Fruit fly (Drosophila melanogaster) whole organism, embryonic: ENCODE measurements around the gene Eo.

Source experiments
- Asciz ChIP-seq: fragments of 200-800 bp; sonication (Bioruptor generic); optimal IDR thresholded peaks from 2 replicates; lab custom pipeline; 2017; ENCODE audit warnings: missing biosample characterization, mild to moderate bottlenecking, missing genetic modification characterization, missing genetic modification reagents
- Bdp1 ChIP-seq: fragments of 200-800 bp; sonication (Bioruptor generic); optimal IDR thresholded peaks from 3 replicates; lab custom pipeline; 2016; ENCODE audit warnings: missing biosample characterization, missing genetic modification characterization
- Blimp-1 ChIP-seq: fragments of 200-800 bp; sonication (Bioruptor generic); optimal IDR thresholded peaks from 3 replicates; lab custom pipeline; 2018; ENCODE audit warnings: missing biosample characterization, missing genetic modification characterization, mild to moderate bottlenecking, moderate library complexity, missing genetic modification reagents
- CG10543 ChIP-seq: fragments of 200-800 bp; sonication (Bioruptor generic); optimal IDR thresholded peaks from 3 replicates; lab custom pipeline; 2017; ENCODE audit warnings: missing biosample characterization, mild to moderate bottlenecking, missing genetic modification characterization, moderate library complexity
- CG10959 ChIP-seq: fragments of 200-800 bp; sonication (Bioruptor generic); IDR thresholded peaks from 2 replicates; pipeline ENCODE4 v1.3.6; 2022; ENCODE audit warnings: missing biosample characterization, missing genetic modification characterization
- CG11456 ChIP-seq: fragments of 200-800 bp; sonication (Bioruptor generic); IDR thresholded peaks from 3 replicates; pipeline ENCODE4 v1.3.6; 2022; ENCODE audit warnings: missing biosample characterization, missing genetic modification characterization
- CG11723 ChIP-seq: fragments of 200-800 bp; sonication (Bioruptor generic); optimal IDR thresholded peaks from 2 replicates; lab custom pipeline; 2017; ENCODE audit warnings: missing biosample characterization, mild to moderate bottlenecking, missing genetic modification characterization
- CG13424 ChIP-seq: fragments of 200-800 bp; sonication (Bioruptor generic); optimal IDR thresholded peaks from 2 replicates; lab custom pipeline; 2019; ENCODE audit warnings: missing biosample characterization, mild to moderate bottlenecking, missing genetic modification characterization, moderate library complexity
- CG18011 ChIP-seq: fragments of 200-800 bp; sonication (Bioruptor generic); optimal IDR thresholded peaks from 2 replicates; lab custom pipeline; 2017; ENCODE audit warnings: missing biosample characterization, missing genetic modification characterization, mild to moderate bottlenecking, moderate library complexity, missing genotype
- CG2116 ChIP-seq: fragments of 200-800 bp; sonication (Bioruptor generic); optimal IDR thresholded peaks from 3 replicates; lab custom pipeline; 2018; ENCODE audit warnings: missing biosample characterization, mild to moderate bottlenecking, missing genetic modification characterization
- CG2120 ChIP-seq: fragments of 200-800 bp; sonication (Bioruptor generic); optimal IDR thresholded peaks from 3 replicates; lab custom pipeline; 2016; ENCODE audit warnings: missing biosample characterization, missing genetic modification characterization
- CG30403 ChIP-seq: fragments of 200-800 bp; sonication (Bioruptor generic); optimal IDR thresholded peaks from 3 replicates; lab custom pipeline; 2016; ENCODE audit warnings: missing biosample characterization, missing genetic modification characterization
- CG3838 ChIP-seq: fragments of 200-800 bp; sonication (Bioruptor generic); optimal IDR thresholded peaks from 3 replicates; lab custom pipeline; 2016; ENCODE audit warnings: missing biosample characterization, missing genetic modification characterization
- CG4854 ChIP-seq: fragments of 200-800 bp; sonication (Bioruptor generic); optimal IDR thresholded peaks from 2 replicates; lab custom pipeline; 2016; ENCODE audit warnings: missing biosample characterization, missing genetic modification characterization, inconsistent platforms
- CG5180 ChIP-seq: fragments of 200-800 bp; sonication (Bioruptor generic); optimal IDR thresholded peaks from 3 replicates; lab custom pipeline; 2017; ENCODE audit warnings: missing biosample characterization, missing genetic modification characterization, mild to moderate bottlenecking, moderate library complexity, missing genetic modification reagents
- CG5245 ChIP-seq: fragments of 200-800 bp; sonication (Bioruptor generic); optimal IDR thresholded peaks from 3 replicates; lab custom pipeline; 2016; ENCODE audit warnings: missing biosample characterization, missing genetic modification characterization
- CG6175 ChIP-seq: fragments of 200-800 bp; sonication (Bioruptor generic); IDR thresholded peaks from 3 replicates; pipeline ENCODE4 v1.3.6; 2022; ENCODE audit warnings: missing biosample characterization, missing genetic modification characterization
- CG6254 ChIP-seq: fragments of 200-800 bp; sonication (Bioruptor generic); optimal IDR thresholded peaks from 3 replicates; lab custom pipeline; 2017; ENCODE audit warnings: mild to moderate bottlenecking, missing biosample characterization, missing genetic modification reagents, missing genetic modification characterization
- CG7271 ChIP-seq: fragments of 200-800 bp; sonication (Bioruptor generic); optimal IDR thresholded peaks from 2 replicates; lab custom pipeline; 2018; ENCODE audit warnings: missing biosample characterization, mild to moderate bottlenecking, missing genetic modification characterization, moderate library complexity
- CG9609 ChIP-seq: fragments of 200-800 bp; sonication (Bioruptor generic); optimal IDR thresholded peaks from 3 replicates; lab custom pipeline; 2016; ENCODE audit warnings: missing biosample characterization, missing genetic modification characterization
- CG9817 ChIP-seq: fragments of 200-800 bp; sonication (Bioruptor generic); optimal IDR thresholded peaks from 2 replicates; lab custom pipeline; 2018; ENCODE audit warnings: missing biosample characterization, mild to moderate bottlenecking, missing genetic modification characterization, moderate library complexity
- CkIIα-i1 ChIP-seq: fragments of 200-800 bp; sonication (Bioruptor generic); IDR thresholded peaks from 2 replicates; pipeline ENCODE4 v1.3.6; 2022; ENCODE audit warnings: missing biosample characterization, missing genetic modification characterization
- Dip2 ChIP-seq: fragments of 200-800 bp; sonication (Bioruptor generic); IDR thresholded peaks from 2 replicates; pipeline ENCODE4 v1.3.6; 2022; ENCODE audit warnings: missing biosample characterization, missing genetic modification characterization
- NfI ChIP-seq: fragments of 200-800 bp; sonication (Bioruptor generic); optimal IDR thresholded peaks from 3 replicates; lab custom pipeline; 2018; ENCODE audit warnings: missing biosample characterization, mild to moderate bottlenecking, missing genetic modification characterization, moderate library complexity
- Oli ChIP-seq: fragments of 200-800 bp; sonication (Bioruptor generic); optimal IDR thresholded peaks from 2 replicates; lab custom pipeline; 2018; ENCODE audit warnings: missing biosample characterization, mild to moderate bottlenecking, missing genetic modification characterization, moderate library complexity
- Optix ChIP-seq: fragments of 200-800 bp; sonication (Bioruptor generic); IDR thresholded peaks from 3 replicates; pipeline ENCODE4 v1.3.6; 2022; ENCODE audit warnings: missing biosample characterization, missing genetic modification characterization
- PHDP ChIP-seq: fragments of 200-800 bp; sonication (Bioruptor generic); optimal IDR thresholded peaks from 3 replicates; lab custom pipeline; 2018; ENCODE audit warnings: missing biosample characterization, mild to moderate bottlenecking, missing genetic modification characterization, moderate library complexity
- Sry-β ChIP-seq: fragments of 200-800 bp; sonication (Bioruptor generic); optimal IDR thresholded peaks from 2 replicates; lab custom pipeline; 2018; ENCODE audit warnings: missing biosample characterization, mild to moderate bottlenecking, missing genetic modification characterization, moderate library complexity
- al ChIP-seq: fragments of 200-800 bp; sonication (Bioruptor generic); IDR thresholded peaks from 2 replicates; pipeline ENCODE4 v1.3.6; 2022; ENCODE audit warnings: missing biosample characterization, missing genetic modification characterization
- aop ChIP-seq: fragments of 200-800 bp; sonication (Bioruptor generic); IDR thresholded peaks from 2 replicates; pipeline ENCODE4 v1.3.6; 2022; ENCODE audit warnings: missing biosample characterization, missing genetic modification characterization
- ap ChIP-seq: fragments of 200-800 bp; sonication (Bioruptor generic); IDR thresholded peaks from 2 replicates; pipeline ENCODE4 v1.3.6; 2022; ENCODE audit warnings: missing biosample characterization, missing genetic modification characterization
- ase ChIP-seq: fragments of 200-800 bp; sonication (Bioruptor generic); IDR thresholded peaks from 3 replicates; pipeline ENCODE4 v1.3.6; 2022; ENCODE audit warnings: missing biosample characterization, missing genetic modification characterization
- dpn ChIP-seq, 2 experiments: fragments of 200-800 bp; sonication (Bioruptor generic); optimal IDR thresholded peaks; 3 replicates each; lab custom pipeline; 2016; ENCODE audit warnings: missing biosample characterization in 2 of 2, missing genetic modification characterization in 2 of 2
- esg ChIP-seq: fragments of 200-800 bp; sonication (Bioruptor generic); conservative IDR thresholded peaks from 2 replicates; pipeline ENCODE4 v1.3.6; 2022; ENCODE audit warnings: missing biosample characterization, missing genetic modification characterization
- grn ChIP-seq: fragments of 200-800 bp; sonication (Bioruptor generic); optimal IDR thresholded peaks from 3 replicates; lab custom pipeline; 2017; ENCODE audit warnings: missing biosample characterization, missing genetic modification characterization
- hb ChIP-seq: fragments of 200-800 bp; sonication (Bioruptor generic); IDR thresholded peaks from 3 replicates; pipeline ENCODE4 v1.3.6; 2022; ENCODE audit warnings: missing biosample characterization, missing genetic modification characterization; ENCODE audit not compliant: partially characterized antibody
- her ChIP-seq: fragments of 200-800 bp; sonication (Bioruptor generic); optimal IDR thresholded peaks from 2 replicates; lab custom pipeline; 2016; ENCODE audit warnings: missing biosample characterization, missing genetic modification characterization
- inv ChIP-seq: fragments of 200-800 bp; sonication (Bioruptor generic); IDR thresholded peaks from 2 replicates; pipeline ENCODE4 v1.3.6; 2022; ENCODE audit warnings: missing biosample characterization, missing genetic modification characterization; ENCODE audit not compliant: partially characterized antibody
- mirr ChIP-seq: fragments of 200-800 bp; sonication (Bioruptor generic); optimal IDR thresholded peaks from 3 replicates; lab custom pipeline; 2018; ENCODE audit warnings: missing biosample characterization, mild to moderate bottlenecking, missing genetic modification characterization
- pita ChIP-seq: fragments of 200-800 bp; sonication (Bioruptor generic); optimal IDR thresholded peaks from 2 replicates; lab custom pipeline; 2017; ENCODE audit warnings: missing biosample characterization, mild to moderate bottlenecking, missing genetic modification characterization
- prd ChIP-seq, 3 experiments: fragments of >200 bp in 2 of 3; fragments of 200-800 bp in 1 of 3; sonication (Bioruptor generic) in 1 of 3; optimal IDR thresholded peaks in 2 of 3; IDR thresholded peaks in 1 of 3; 2 replicates in 2 of 3; 3 replicates in 1 of 3; pipeline versions ENCODE4 v1.3.6 to Lab custom; 2017 to 2022; ENCODE audit warnings: missing biosample characterization in 1 of 3, missing genetic modification characterization in 1 of 3
- sc ChIP-seq, 3 experiments: fragments of >200 bp in 2 of 3; fragments of 200-800 bp in 1 of 3; sonication (Bioruptor generic) in 1 of 3; optimal IDR thresholded peaks; 2 replicates in 2 of 3; 3 replicates in 1 of 3; lab custom pipeline; 2017; ENCODE audit warnings: mild to moderate bottlenecking in 1 of 3, missing biosample characterization in 1 of 3, missing genetic modification characterization in 1 of 3, missing genetic modification reagents in 1 of 3
- ssp ChIP-seq: fragments of 200-800 bp; sonication (Bioruptor generic); IDR thresholded peaks from 2 replicates; pipeline ENCODE4 v1.3.6; 2022; ENCODE audit warnings: missing biosample characterization, missing genetic modification characterization
- tin ChIP-seq: fragments of 200-800 bp; sonication (Bioruptor generic); optimal IDR thresholded peaks from 3 replicates; lab custom pipeline; 2016; ENCODE audit warnings: missing biosample characterization, missing genetic modification characterization
- vfl ChIP-seq: fragments of 200-800 bp; sonication (Bioruptor generic); optimal IDR thresholded peaks from 2 replicates; lab custom pipeline; 2016; ENCODE audit warnings: missing biosample characterization, missing genetic modification characterization
- wor ChIP-seq: fragments of 200-800 bp; sonication (Bioruptor generic); IDR thresholded peaks from 2 replicates; pipeline ENCODE4 v1.3.6; 2022; ENCODE audit warnings: missing biosample characterization, missing genetic modification characterization

The Eo gene

DNA sequence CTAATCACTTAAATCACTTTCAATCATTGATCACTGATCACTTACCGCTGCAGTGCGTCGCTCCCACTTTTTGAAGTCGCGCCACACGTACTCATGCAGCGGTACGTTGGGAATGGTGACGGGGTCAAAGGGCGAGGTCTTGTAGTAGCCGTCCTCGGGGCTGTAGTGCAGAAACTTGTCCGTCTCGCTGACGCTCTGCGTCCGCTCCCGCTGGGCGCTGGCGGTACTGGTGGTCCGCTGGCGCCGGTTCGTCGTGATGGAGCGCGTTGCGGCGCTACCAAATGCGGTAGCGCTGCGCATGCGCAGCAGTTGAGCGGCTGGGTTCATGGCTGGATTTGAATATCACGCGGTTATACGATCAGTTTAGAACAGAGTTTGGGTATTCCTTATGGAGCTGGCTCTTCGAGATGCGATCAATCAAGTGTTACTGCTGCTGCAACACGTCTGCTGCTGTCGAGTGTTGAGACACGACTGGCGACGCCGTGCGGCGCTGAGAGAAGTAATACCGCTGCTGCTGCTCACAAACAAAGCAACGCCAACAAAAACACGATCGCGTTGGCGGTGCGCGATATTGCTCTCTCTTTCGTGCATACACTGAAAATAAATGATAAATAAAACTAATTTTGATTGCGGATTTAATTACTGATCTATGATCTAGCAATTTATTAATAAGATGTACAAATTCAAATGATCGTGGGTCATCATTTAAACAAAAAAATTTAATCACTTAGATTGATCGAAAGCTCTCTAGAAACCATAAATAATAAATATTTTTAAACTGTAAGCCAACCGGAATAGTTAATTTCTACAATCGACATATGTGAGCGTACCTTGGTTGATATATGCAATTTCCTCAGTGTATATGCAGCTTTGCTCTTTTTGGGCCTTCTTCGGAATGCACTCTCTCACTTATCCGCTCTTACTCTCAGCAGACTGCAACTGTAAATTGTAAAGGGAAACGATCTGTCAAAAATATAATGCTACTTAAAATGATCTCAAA is 32.0 kb upstream of the Eo start (continued):
- peak; percentile 12 for TF ChIP-seq mirr (GFP tag; lab: Kevin White, UChicago)
- TF ChIP-seq CG13424 (tag; lab: Kevin White, UChicago) = peak; percentile 97
- TF ChIP-seq CG9817 (tag; lab: Kevin White, UChicago) = peak; percentile 83
- no peak for TF ChIP-seq inv
- peak; percentile 59; the same call in 1 of the 3 replicates for TF ChIP-seq Optix (GFP tag; lab: Robert Waterston, UW)
- TF ChIP-seq al (GFP tag; lab: Robert Waterston, UW) = peak; percentile 57
- peak; percentile 89 for TF ChIP-seq CG5180
- TF ChIP-seq hb (GFP tag; lab: Robert Waterston, UW) = no peak
- peak; percentile 97 for TF ChIP-seq Oli (tag; lab: Kevin White, UChicago)
- peak; percentile 69; the same call in 2 of the 3 replicates for TF ChIP-seq CG11456 (GFP tag; lab: Robert Waterston, UW)
- TF ChIP-seq ssp (GFP tag; lab: Robert Waterston, UW) = peak; percentile 82
- TF ChIP-seq CG10543 = peak; percentile 77
- no peak for TF ChIP-seq Dip2 (GFP tag; lab: Robert Waterston, UW)
- TF ChIP-seq esg (GFP tag; lab: Robert Waterston, UW) = peak; percentile 92
- TF ChIP-seq CG2120 = peak; percentile 73
- no peak; the same call in 2 of the 3 replicates for TF ChIP-seq CG6175 (GFP tag; lab: Robert Waterston, UW)
- TF ChIP-seq CG2116 (GFP tag; lab: Kevin White, UChicago) = peak; percentile 72
- peak; percentile 73 for TF ChIP-seq Sry-β (GFP tag; lab: Kevin White, UChicago)
- TF ChIP-seq CG30403 (GFP tag; lab: Kevin White, UChicago) = peak; percentile 96
- peak; percentile 16 for TF ChIP-seq grn (GFP tag; lab: Kevin White, UChicago)
- TF ChIP-seq tin (GFP tag; lab: Kevin White, UChicago) = peak; percentile 91
- peak; percentile 93 for TF ChIP-seq wor (GFP tag; lab: Robert Waterston, UW)
- no peak for TF ChIP-seq prd (optimal IDR thresholded peaks at IDR 0.05; lab: Kevin White, UChicago)
- peak; percentile 93 for TF ChIP-seq prd (GFP tag; IDR thresholded peaks at IDR 0.05; lab: Robert Waterston, UW)
- TF ChIP-seq CG10959 (GFP tag; lab: Robert Waterston, UW) = peak; percentile 89
- peak; percentile 85 for TF ChIP-seq ap
- TF ChIP-seq CG9609 (GFP tag; lab: Kevin White, UChicago) = peak; percentile 73
- TF ChIP-seq PHDP (tag; lab: Kevin White, UChicago) = peak; percentile 93
- TF ChIP-seq vfl (GFP tag; lab: Kevin White, UChicago) = peak; percentile 37
- peak; percentile 81 to 89 for TF ChIP-seq dpn (GFP tag; optimal IDR thresholded peaks at IDR 0.05; lab: Kevin White, UChicago)
- no peak for TF ChIP-seq sc (optimal IDR thresholded peaks at IDR 0.05; lab: Kevin White, UChicago)
- peak; percentile 96 for TF ChIP-seq sc (GFP tag; optimal IDR thresholded peaks at IDR 0.05; lab: Kevin White, UChicago)
- TF ChIP-seq Blimp-1 (GFP tag; lab: Kevin White, UChicago) = peak; percentile 92
- peak; percentile 88 for TF ChIP-seq CG7271 (tag; lab: Kevin White, UChicago)
- peak; percentile 86 for TF ChIP-seq CG5245 (GFP tag; lab: Kevin White, UChicago)
- TF ChIP-seq CkIIα-i1 (GFP tag; lab: Robert Waterston, UW) = no peak
- TF ChIP-seq NfI (GFP tag; lab: Kevin White, UChicago) = peak; percentile 89
- peak; percentile 59 for TF ChIP-seq Bdp1 (GFP tag; lab: Kevin White, UChicago)
- TF ChIP-seq CG4854 = peak; percentile 58
- peak; percentile 76 for TF ChIP-seq CG3838 (GFP tag; lab: Kevin White, UChicago)
- peak; percentile 41 for TF ChIP-seq CG18011 (GFP tag; lab: Kevin White, UChicago)
- peak; percentile 91 for TF ChIP-seq CG11723 (GFP tag; lab: Kevin White, UChicago)
- TF ChIP-seq pita (GFP tag; lab: Kevin White, UChicago) = no peak
- TF ChIP-seq ase = peak; percentile 74; the same call in 2 of the 3 replicates
- peak; percentile 90 for TF ChIP-seq CG6254
- peak; percentile 58 for TF ChIP-seq her (GFP tag; lab: Kevin White, UChicago)
- TF ChIP-seq aop = 0 out of 2 replicates have a peak, but pooled peaks have one; percentile 25
- TF ChIP-seq Asciz = peak; percentile 95
